Worm (Caenorhabditis elegans) whole organism, mixed stage, embryonic: Measurements from ENCODE around the gene K08F4.5.

Source experiments
- blmp-1 ChIP-seq: fragments of 150-350 bp; optimal IDR thresholded peaks from 2 replicates; lab custom pipeline; 2014; ENCODE audit warnings: missing biosample characterization, missing genetic modification characterization
- elt-1 ChIP-seq: sonication (generic microtip); optimal IDR thresholded peaks from 2 replicates; lab custom pipeline; 2017; ENCODE audit warnings: missing genetic modification characterization, mild to moderate bottlenecking, missing compliant biosample characterization, antibody characterized with exemption, moderate library complexity, borderline replicate concordance; ENCODE audit not compliant: insufficient read depth
- elt-3 ChIP-seq: fragments of 150-350 bp; optimal IDR thresholded peaks from 2 replicates; lab custom pipeline; 2014; ENCODE audit warnings: missing biosample characterization, missing genetic modification characterization
- lsy-2 ChIP-seq: fragments of 150-350 bp; optimal IDR thresholded peaks from 2 replicates; lab custom pipeline; 2014; ENCODE audit warnings: missing biosample characterization, missing genetic modification characterization
- mep-1 ChIP-seq: fragments of 150-350 bp; optimal IDR thresholded peaks from 2 replicates; lab custom pipeline; 2017; ENCODE audit warnings: missing biosample characterization, missing genetic modification reagents, missing genetic modification characterization, inconsistent platforms
- nhr-12 ChIP-seq: fragments of 150-350 bp; optimal IDR thresholded peaks from 2 replicates; lab custom pipeline; 2014; ENCODE audit warnings: missing biosample characterization, missing genetic modification characterization
- nhr-237 ChIP-seq: fragments of 150-350 bp; optimal IDR thresholded peaks from 2 replicates; lab custom pipeline; 2014; ENCODE audit warnings: missing biosample characterization, missing genetic modification characterization
- pha-4 ChIP-seq: fragments of 150-350 bp; optimal IDR thresholded peaks from 2 replicates; lab custom pipeline; 2018; ENCODE audit warnings: missing biosample characterization, missing genetic modification reagents, missing genetic modification characterization
- snpc-4 ChIP-seq: fragments of 150-350 bp; optimal IDR thresholded peaks from 2 replicates; lab custom pipeline; 2014; ENCODE audit warnings: missing biosample characterization, missing genetic modification characterization
- sptf-1 ChIP-seq: sonication (generic microtip); optimal IDR thresholded peaks from 2 replicates; lab custom pipeline; 2017; ENCODE audit warnings: mild to moderate bottlenecking, missing genetic modification characterization, moderate library complexity, missing compliant biosample characterization
- ztf-11 ChIP-seq: fragments of 150-350 bp; optimal IDR thresholded peaks from 2 replicates; lab custom pipeline; 2014; ENCODE audit warnings: missing biosample characterization, missing genetic modification characterization

DNA sequence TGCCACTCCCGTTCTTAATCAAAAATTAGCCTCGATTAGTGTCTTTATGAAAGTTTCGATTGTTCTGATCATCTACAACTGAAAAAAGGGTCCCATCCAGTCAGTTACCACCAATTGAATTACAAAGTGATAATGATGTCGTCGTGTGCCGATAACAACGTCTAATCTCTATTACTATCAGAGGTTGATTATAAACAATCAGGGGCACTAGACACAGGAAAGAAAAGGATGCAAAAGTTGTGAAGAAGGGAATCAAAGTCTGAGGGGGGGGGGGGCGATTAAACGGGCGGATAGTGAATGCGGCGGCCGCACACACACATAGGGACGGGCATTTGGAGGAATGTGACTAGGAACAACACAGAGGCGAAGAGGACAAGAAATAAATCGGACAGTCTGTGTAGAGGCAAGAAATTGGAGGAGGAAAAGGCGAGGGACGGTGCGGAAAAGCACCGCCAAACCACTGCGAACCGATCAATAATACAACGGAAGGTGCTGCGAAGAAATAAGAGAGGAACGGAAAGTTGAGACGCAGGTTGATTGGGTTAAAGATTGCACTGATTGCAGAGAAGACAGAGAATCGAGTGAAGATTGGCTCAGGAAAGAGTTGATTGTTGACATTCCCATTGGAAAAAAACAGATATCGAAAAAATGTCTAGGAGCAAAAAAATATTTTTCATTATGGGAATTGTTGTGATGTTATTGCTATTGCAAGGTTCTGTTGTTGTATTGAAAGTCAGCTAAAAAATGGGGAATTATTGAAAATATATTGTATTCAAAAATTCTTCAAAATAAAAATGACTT lies 39.4 kb upstream of the K08F4.5 start:
- TF ChIP-seq elt-1 (tag; lab: Kevin White, UChicago) (no peak), ztf-11 (tag; lab: Kevin White, UChicago) (no peak), sptf-1 (tag; lab: Kevin White, UChicago) (peak; percentile 14), lsy-2 (no peak), nhr-12 (tag; lab: Kevin White, UChicago) (no peak), snpc-4 (tag; lab: Kevin White, UChicago) (no peak), mep-1 (tag; lab: Kevin White, UChicago) (no peak), pha-4 (tag; lab: Kevin White, UChicago) (peak; percentile 13), elt-3 (tag; lab: Kevin White, UChicago) (no peak), blmp-1 (tag; lab: Kevin White, UChicago) (no peak), nhr-237 (tag; lab: Kevin White, UChicago) (no peak)
